Worm (Caenorhabditis elegans) whole organism, young adult: Measurements from ENCODE around the gene F38A1.15.

ENCODE experiments used
- B0336.3 ChIP-seq: fragments of 200-800 bp; sonication (Bioruptor generic); IDR thresholded peaks from 2 replicates; pipeline ENCODE4 v1.3.6; 2022; ENCODE audit warnings: missing genetic modification characterization, missing compliant biosample characterization
- D2030.7 ChIP-seq: fragments of 200-800 bp; sonication (Bioruptor generic); IDR thresholded peaks from 2 replicates; pipeline ENCODE4 v1.3.6; 2022; ENCODE audit warnings: missing genetic modification reagents, missing genetic modification characterization, missing compliant biosample characterization
- F33H1.4 ChIP-seq: fragments of 200-800 bp; sonication (Bioruptor generic); IDR thresholded peaks from 2 replicates; pipeline ENCODE4 v1.3.6; 2022; ENCODE audit warnings: missing genetic modification reagents, missing genetic modification characterization, missing compliant biosample characterization
- F49E8.2 ChIP-seq: sonication (generic microtip); optimal IDR thresholded peaks from 3 replicates; lab custom pipeline; 2017; ENCODE audit warnings: missing genetic modification characterization, mild to moderate bottlenecking, missing compliant biosample characterization, antibody characterized with exemption, moderate library complexity; ENCODE audit not compliant: insufficient read depth
- F52B5.7 ChIP-seq: sonication (generic microtip); optimal IDR thresholded peaks from 2 replicates; lab custom pipeline; 2016; ENCODE audit warnings: mild to moderate bottlenecking, missing genetic modification characterization, missing compliant biosample characterization
- F57C9.4 ChIP-seq: sonication (generic microtip); optimal IDR thresholded peaks from 2 replicates; lab custom pipeline; 2017; ENCODE audit warnings: mild to moderate bottlenecking, missing genetic modification characterization, missing compliant biosample characterization
- K11D2.4 ChIP-seq: fragments of 200-800 bp; sonication (Bioruptor generic); IDR thresholded peaks from 2 replicates; pipeline ENCODE4 v1.3.6; 2022; ENCODE audit warnings: missing genetic modification reagents, missing genetic modification characterization, missing compliant biosample characterization
- K12H6.12 ChIP-seq: fragments of 200-800 bp; sonication (Bioruptor generic); optimal IDR thresholded peaks from 2 replicates; lab custom pipeline; 2018; ENCODE audit warnings: mild to moderate bottlenecking, missing genetic modification characterization, missing compliant biosample characterization
- Y79H2A.3 ChIP-seq: fragments of 200-800 bp; sonication (Bioruptor generic); conservative IDR thresholded peaks from 2 replicates; pipeline ENCODE4 v1.3.6; 2022; ENCODE audit warnings: missing genetic modification reagents, missing genetic modification characterization, missing compliant biosample characterization
- ZK185.1 ChIP-seq: sonication (generic microtip); optimal IDR thresholded peaks from 2 replicates; lab custom pipeline; 2016; ENCODE audit warnings: mild to moderate bottlenecking, missing genetic modification characterization, missing compliant biosample characterization; ENCODE audit not compliant: poor library complexity, severe bottlenecking
- ama-1 ChIP-seq, 3 experiments: fragments of 150-350 bp in 1 of 3; sonication (generic microtip) in 2 of 3; optimal IDR thresholded peaks; 2 replicates each; lab custom pipeline; 2014 to 2018; ENCODE audit warnings: missing biosample characterization in 2 of 3, missing genetic modification characterization in 2 of 3, missing genetic modification reagents in 2 of 3
- ceh-100 ChIP-seq: fragments of 200-800 bp; sonication (Bioruptor generic); IDR thresholded peaks from 2 replicates; pipeline ENCODE4 v1.3.6; 2022; ENCODE audit warnings: missing genetic modification reagents, missing genetic modification characterization, missing compliant biosample characterization
- ceh-27 ChIP-seq: fragments of 200-800 bp; sonication (Bioruptor generic); optimal IDR thresholded peaks from 2 replicates; lab custom pipeline; 2018; ENCODE audit warnings: mild to moderate bottlenecking, missing genetic modification characterization, moderate library complexity, missing compliant biosample characterization
- ceh-40 ChIP-seq: fragments of 200-800 bp; sonication (Bioruptor generic); IDR thresholded peaks from 2 replicates; pipeline ENCODE4 v1.3.6; 2022; ENCODE audit warnings: missing genetic modification characterization, missing compliant biosample characterization
- ceh-79 ChIP-seq: sonication (generic microtip); optimal IDR thresholded peaks from 2 replicates; lab custom pipeline; 2017; ENCODE audit warnings: mild to moderate bottlenecking, missing genetic modification characterization, missing compliant biosample characterization
- ceh-91 ChIP-seq: fragments of 200-800 bp; sonication (Bioruptor generic); IDR thresholded peaks from 2 replicates; pipeline ENCODE4 v1.3.6; 2022; ENCODE audit warnings: missing genetic modification reagents, missing genetic modification characterization, missing compliant biosample characterization
- chd-7 ChIP-seq: sonication (generic microtip); optimal IDR thresholded peaks from 2 replicates; lab custom pipeline; 2016; ENCODE audit warnings: mild to moderate bottlenecking, missing genetic modification characterization, moderate library complexity, missing compliant biosample characterization
- dpff-1 ChIP-seq: sonication (generic microtip); optimal IDR thresholded peaks from 2 replicates; lab custom pipeline; 2017; ENCODE audit warnings: mild to moderate bottlenecking, missing genetic modification characterization, missing compliant biosample characterization
- dpl-1 ChIP-seq: fragments of 150-350 bp; optimal IDR thresholded peaks from 2 replicates; lab custom pipeline; 2014; ENCODE audit warnings: missing biosample characterization, missing genetic modification reagents, missing genetic modification characterization
- egrh-3 ChIP-seq: fragments of 200-800 bp; sonication (Bioruptor generic); IDR thresholded peaks from 2 replicates; pipeline ENCODE4 v1.3.6; 2022; ENCODE audit warnings: missing genetic modification reagents, missing genetic modification characterization, missing compliant biosample characterization
- ets-4 ChIP-seq: fragments of 200-800 bp; sonication (Bioruptor generic); optimal IDR thresholded peaks from 2 replicates; lab custom pipeline; 2018; ENCODE audit warnings: mild to moderate bottlenecking, missing genetic modification characterization, missing compliant biosample characterization
- hlh-12 ChIP-seq: sonication (generic microtip); optimal IDR thresholded peaks from 2 replicates; lab custom pipeline; 2016; ENCODE audit warnings: missing genetic modification characterization, missing compliant biosample characterization
- hlh-26 ChIP-seq: fragments of 200-800 bp; sonication (Bioruptor generic); conservative IDR thresholded peaks from 2 replicates; pipeline ENCODE4 v1.3.6; 2022; ENCODE audit warnings: missing genetic modification reagents, missing genetic modification characterization, missing compliant biosample characterization
- hmg-20 ChIP-seq: fragments of 200-800 bp; sonication (Bioruptor generic); IDR thresholded peaks from 2 replicates; pipeline ENCODE4 v1.3.6; 2022; ENCODE audit warnings: missing genetic modification reagents, missing genetic modification characterization, missing compliant biosample characterization
- hsf-1 ChIP-seq: fragments of 200-800 bp; sonication (Bioruptor generic); IDR thresholded peaks from 2 replicates; pipeline ENCODE4 v1.3.6; 2022; ENCODE audit warnings: missing genetic modification reagents, missing genetic modification characterization, missing compliant biosample characterization
- let-526 ChIP-seq: fragments of 200-800 bp; sonication (Bioruptor generic); IDR thresholded peaks from 2 replicates; pipeline ENCODE4 v1.3.6; 2022; ENCODE audit warnings: missing genetic modification reagents, missing genetic modification characterization, missing compliant biosample characterization
- let-607 ChIP-seq, 2 experiments: fragments of 200-800 bp in 1 of 2; sonication (Bioruptor generic) in 1 of 2; sonication (generic microtip) in 1 of 2; optimal IDR thresholded peaks; 2 replicates each; lab custom pipeline; 2016 to 2018; ENCODE audit warnings: mild to moderate bottlenecking in 2 of 2, missing compliant biosample characterization in 2 of 2, missing genetic modification characterization in 2 of 2, moderate library complexity in 2 of 2, missing genotype in 1 of 2
- lin-40 ChIP-seq: sonication (generic microtip); optimal IDR thresholded peaks from 2 replicates; lab custom pipeline; 2016; ENCODE audit warnings: missing genetic modification characterization, mild to moderate bottlenecking, missing compliant biosample characterization, missing genotype, missing genetic modification reagents
- lin-54 ChIP-seq: fragments of 200-800 bp; sonication (Bioruptor generic); optimal IDR thresholded peaks from 2 replicates; lab custom pipeline; 2018; ENCODE audit warnings: mild to moderate bottlenecking, missing genetic modification characterization, missing compliant biosample characterization
- lir-1 ChIP-seq: fragments of 200-800 bp; sonication (Bioruptor generic); conservative IDR thresholded peaks from 2 replicates; pipeline ENCODE4 v1.3.6; 2022; ENCODE audit warnings: missing genetic modification reagents, missing genetic modification characterization, missing compliant biosample characterization
- madf-8 ChIP-seq: fragments of 200-800 bp; sonication (Bioruptor generic); conservative IDR thresholded peaks from 2 replicates; pipeline ENCODE4 v1.3.6; 2022; ENCODE audit warnings: missing genetic modification reagents, missing genetic modification characterization, missing compliant biosample characterization
- mes-4 ChIP-seq: sonication (generic microtip); optimal IDR thresholded peaks from 2 replicates; lab custom pipeline; 2016; ENCODE audit warnings: missing genotype, missing genetic modification characterization, missing compliant biosample characterization
- mxl-1 ChIP-seq: sonication (generic microtip); optimal IDR thresholded peaks from 2 replicates; lab custom pipeline; 2016; ENCODE audit warnings: missing genetic modification characterization, missing compliant biosample characterization
- nfyb-1 ChIP-seq: fragments of 200-800 bp; sonication (Bioruptor generic); IDR thresholded peaks from 2 replicates; pipeline ENCODE4 v1.3.6; 2022; ENCODE audit warnings: missing genetic modification reagents, missing genetic modification characterization, missing compliant biosample characterization
- nhr-80 ChIP-seq: sonication (generic microtip); optimal IDR thresholded peaks from 2 replicates; lab custom pipeline; 2016; ENCODE audit warnings: missing genetic modification characterization, missing compliant biosample characterization
- pbrm-1 ChIP-seq: fragments of 200-800 bp; sonication (Bioruptor generic); IDR thresholded peaks from 2 replicates; pipeline ENCODE4 v1.3.6; 2022; ENCODE audit warnings: missing genetic modification reagents, missing genetic modification characterization, missing compliant biosample characterization
- pha-4 ChIP-seq: fragments of 150-350 bp; sonication (generic microtip); optimal IDR thresholded peaks from 2 replicates; lab custom pipeline; 2014; ENCODE audit warnings: missing biosample characterization, missing genetic modification reagents, missing genetic modification characterization
- rcor-1 ChIP-seq: fragments of 200-800 bp; sonication (Bioruptor generic); IDR thresholded peaks from 2 replicates; pipeline ENCODE4 v1.3.6; 2022; ENCODE audit warnings: missing genetic modification reagents, missing genetic modification characterization, missing compliant biosample characterization
- rec-8 ChIP-seq, 2 experiments: sonication (generic microtip); optimal IDR thresholded peaks; 2 replicates each; lab custom pipeline; 2016; ENCODE audit warnings: mild to moderate bottlenecking in 2 of 2, missing genetic modification characterization in 2 of 2, missing genetic modification reagents in 2 of 2, missing genotype in 2 of 2, missing biosample characterization in 1 of 2, missing compliant biosample characterization in 1 of 2, moderate library complexity in 1 of 2
- sdz-38 ChIP-seq: sonication (generic microtip); optimal IDR thresholded peaks from 2 replicates; lab custom pipeline; 2016; ENCODE audit warnings: missing genotype, missing genetic modification characterization, missing compliant biosample characterization
- snpc-1.1 ChIP-seq: sonication (generic microtip); optimal IDR thresholded peaks from 2 replicates; lab custom pipeline; 2017; ENCODE audit warnings: missing genetic modification characterization, mild to moderate bottlenecking, missing compliant biosample characterization, antibody characterized with exemption, moderate library complexity, missing genotype, missing genetic modification reagents; ENCODE audit not compliant: insufficient read depth
- snpc-3.4 ChIP-seq: sonication (generic microtip); optimal IDR thresholded peaks from 2 replicates; lab custom pipeline; 2017; ENCODE audit warnings: missing genetic modification characterization, mild to moderate bottlenecking, missing compliant biosample characterization, antibody characterized with exemption, moderate library complexity, missing genotype, missing genetic modification reagents
- tbx-9 ChIP-seq: sonication (generic microtip); optimal IDR thresholded peaks from 2 replicates; lab custom pipeline; 2016; ENCODE audit warnings: borderline replicate concordance, missing genetic modification characterization, inconsistent platforms, missing compliant biosample characterization
- tlf-1 ChIP-seq: fragments of 200-800 bp; sonication (Bioruptor generic); optimal IDR thresholded peaks from 2 replicates; lab custom pipeline; 2018; ENCODE audit warnings: mild to moderate bottlenecking, missing genetic modification characterization, missing compliant biosample characterization
- xnd-1 ChIP-seq: sonication (generic microtip); optimal IDR thresholded peaks from 2 replicates; lab custom pipeline; 2016; ENCODE audit warnings: missing genotype, missing genetic modification reagents, missing genetic modification characterization, missing compliant biosample characterization
- ztf-22 ChIP-seq: fragments of 200-800 bp; sonication (Bioruptor generic); optimal IDR thresholded peaks from 2 replicates; lab custom pipeline; 2018; ENCODE audit warnings: mild to moderate bottlenecking, missing genetic modification characterization, moderate library complexity, missing compliant biosample characterization
- ztf-26 ChIP-seq: sonication (generic microtip); optimal IDR thresholded peaks from 2 replicates; lab custom pipeline; 2017; ENCODE audit warnings: missing genetic modification characterization, missing compliant biosample characterization
- ztf-28 ChIP-seq: fragments of 200-800 bp; sonication (Bioruptor generic); IDR thresholded peaks from 2 replicates; pipeline ENCODE4 v1.3.6; 2022; ENCODE audit warnings: missing genetic modification reagents, missing genetic modification characterization, missing compliant biosample characterization
- ztf-3 ChIP-seq: fragments of 200-800 bp; sonication (Bioruptor generic); optimal IDR thresholded peaks from 2 replicates; lab custom pipeline; 2018; ENCODE audit warnings: mild to moderate bottlenecking, missing genetic modification characterization, missing compliant biosample characterization

Gene F38A1.15

ce11 chrIV:1277067-1277466 lies 33.9 kb upstream of the F38A1.15 start (continued):
- TF ChIP-seq ztf-26 (tag; lab: Kevin White, UChicago) (no peak), snpc-3.4 (tag; lab: Kevin White, UChicago) (no peak), F52B5.7 (tag; lab: Kevin White, UChicago) (no peak), K12H6.12 (tag; lab: Kevin White, UChicago) (no peak), dpff-1 (no peak), ceh-40 (GFP tag; lab: Robert Waterston, UW) (no peak), F49E8.2 (tag; lab: Kevin White, UChicago) (no peak), ztf-28 (GFP tag; lab: Robert Waterston, UW) (no peak), mes-4 (tag; lab: Kevin White, UChicago) (no peak), rcor-1 (GFP tag; lab: Robert Waterston, UW) (no peak), hsf-1 (GFP tag; lab: Robert Waterston, UW) (peak; percentile 22; the same call in 1 of the 2 replicates), hlh-26 (no peak), ceh-27 (no peak), let-526 (GFP tag; lab: Robert Waterston, UW) (no peak), lin-40 (tag; lab: Kevin White, UChicago) (no peak), rec-8 (tag; optimal IDR thresholded peaks at IDR 0.05; lab: Kevin White, UChicago) (no peak), hmg-20 (no peak), lin-54 (GFP tag; lab: Kevin White, UChicago) (peak; percentile 59), let-607 (tag; optimal IDR thresholded peaks at IDR 0.05; lab: Kevin White, UChicago) (no peak), tlf-1 (GFP tag; lab: Kevin White, UChicago) (peak; percentile 53), lir-1 (no peak), B0336.3 (GFP tag; lab: Robert Waterston, UW) (no peak), egrh-3 (GFP tag; lab: Robert Waterston, UW) (no peak), hlh-12 (tag; lab: Kevin White, UChicago) (no peak), nhr-80 (tag; lab: Kevin White, UChicago) (no peak), K11D2.4 (no peak), xnd-1 (tag; lab: Kevin White, UChicago) (peak; percentile 75), ceh-91 (GFP tag; lab: Robert Waterston, UW) (peak; percentile 78), ets-4 (GFP tag; lab: Kevin White, UChicago) (no peak), F57C9.4 (tag; lab: Kevin White, UChicago) (no peak), ztf-22 (no peak), nfyb-1 (GFP tag; lab: Robert Waterston, UW) (no peak), ama-1 (optimal IDR thresholded peaks at IDR 0.05; lab: Kevin White, UChicago) (no peak), ama-1 (GFP tag; optimal IDR thresholded peaks at IDR 0.05; lab: Kevin White, UChicago) (no peak), ceh-100 (no peak), tbx-9 (tag; lab: Kevin White, UChicago) (no peak), ztf-3 (GFP tag; lab: Kevin White, UChicago) (no peak), ceh-79 (tag; lab: Kevin White, UChicago) (no peak), ZK185.1 (tag; lab: Kevin White, UChicago) (no peak), dpl-1 (GFP tag; lab: Kevin White, UChicago) (peak; percentile 54), sdz-38 (tag; lab: Kevin White, UChicago) (no peak), mxl-1 (tag; lab: Kevin White, UChicago) (no peak), chd-7 (tag; lab: Kevin White, UChicago) (no peak), pbrm-1 (GFP tag; lab: Robert Waterston, UW) (0 out of 2 replicates have a peak, but pooled peaks have one; percentile 26), D2030.7 (GFP tag; lab: Robert Waterston, UW) (peak; percentile 73), snpc-1.1 (tag; lab: Kevin White, UChicago) (no peak), pha-4 (tag; lab: Kevin White, UChicago) (no peak), Y79H2A.3 (GFP tag; lab: Robert Waterston, UW) (no peak), F33H1.4 (GFP tag; lab: Robert Waterston, UW) (peak; percentile 66), madf-8 (GFP tag; lab: Robert Waterston, UW) (peak; percentile 81)
